Worm (Caenorhabditis elegans) whole organism, midembryonic: ENCODE measurements around the gene zig-13.

Source experiments
- cog-1 ChIP-seq: sonication (generic microtip); optimal IDR thresholded peaks from 2 replicates; lab custom pipeline; 2016; ENCODE audit warnings: missing genetic modification characterization, missing compliant biosample characterization
- tab-1 ChIP-seq: fragments of 200-800 bp; sonication (Bioruptor generic); IDR thresholded peaks from 2 replicates; pipeline ENCODE4 v1.3.6; 2022; ENCODE audit warnings: missing genetic modification characterization, missing compliant biosample characterization
- ztf-29 ChIP-seq: fragments of 200-800 bp; sonication (Bioruptor generic); IDR thresholded peaks from 2 replicates; pipeline ENCODE4 v1.3.6; 2022; ENCODE audit warnings: missing genetic modification reagents, missing genetic modification characterization, missing compliant biosample characterization

DNA sequence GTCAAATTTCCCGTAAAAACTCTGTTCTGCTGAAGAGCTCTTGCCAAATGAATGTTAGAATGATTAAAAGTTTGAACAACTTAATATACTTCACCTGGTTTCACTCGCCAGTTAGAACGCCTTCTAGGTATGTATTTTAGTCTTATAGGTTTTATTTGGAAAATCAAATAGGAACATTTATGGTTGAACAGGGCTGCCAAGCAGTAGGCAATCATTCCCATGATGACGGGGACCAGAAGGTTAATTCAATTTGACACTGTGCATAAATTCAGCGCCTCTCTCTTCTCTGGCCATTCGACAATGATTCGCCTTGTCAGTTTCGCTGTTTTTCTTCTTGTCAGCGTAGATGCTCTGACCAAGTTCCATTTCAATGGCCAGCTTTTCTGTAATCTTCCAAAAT is 25.5 kb upstream of the zig-13 start, which contains the start of gene F40G9.15:
- TF ChIP-seq tab-1 (GFP tag; lab: Robert Waterston, UW): no peak
- no peak for TF ChIP-seq ztf-29
- no peak for TF ChIP-seq cog-1 (tag; lab: Kevin White, UChicago)
